Worm (Caenorhabditis elegans): ENCODE results near the gene rab-1.
A peak's percentile ranks its signal among the peaks of the same experiment; 100 is the strongest.

Gene rab-1

DNA sequence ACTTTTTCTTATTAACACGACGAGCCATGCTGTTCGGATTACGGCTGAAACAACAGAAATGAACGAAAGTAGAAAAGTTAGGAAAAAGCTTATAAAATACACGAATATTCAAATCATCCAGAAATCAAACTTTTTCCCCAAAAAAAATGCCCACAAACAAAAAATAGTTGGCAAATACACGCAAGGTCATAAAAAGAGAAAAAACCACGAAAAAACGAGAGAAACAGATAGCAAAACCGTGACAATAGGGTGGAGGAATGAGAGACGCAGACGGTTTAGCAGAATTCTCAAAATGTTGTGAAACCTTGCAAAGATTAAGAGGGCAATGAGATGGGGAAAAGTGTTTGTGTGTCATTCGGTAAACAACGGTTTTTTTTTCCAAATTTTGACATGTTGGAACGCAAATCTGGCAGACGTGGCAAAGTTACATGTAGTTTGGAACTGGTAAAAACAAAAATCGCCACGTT lies 21.9 kb upstream of the rab-1 start, which contains the start of gene tank-1 (continued):
- TF ChIP-seq dmd-9 (GFP tag; IDR thresholded peaks at IDR 0.05) (no peak), ama-1 (optimal IDR thresholded peaks at IDR 0.05) (no peak), snpc-1.2 (GFP tag; IDR thresholded peaks at IDR 0.05) (no peak), mdl-1 (tag; optimal IDR thresholded peaks at IDR 0.05) (peak in 1 of 2 experiments; percentile 29), ceh-82 (tag; optimal IDR thresholded peaks at IDR 0.05) (no peak), nhr-76 (tag; optimal IDR thresholded peaks at IDR 0.05) (no peak), unc-39 (tag; optimal IDR thresholded peaks at IDR 0.05) (no peak), dve-1 (tag; optimal IDR thresholded peaks at IDR 0.05; ENCODE audit: insufficient read depth) (no peak), Y75B8A.6 (GFP tag; IDR thresholded peaks at IDR 0.05) (no peak), D1046.2 (GFP tag; IDR thresholded peaks at IDR 0.05) (no peak), ceh-44 (GFP tag; IDR thresholded peaks at IDR 0.05) (no peak), unc-130 (GFP tag; optimal IDR thresholded peaks at IDR 0.05) (no peak), aha-1 (tag) (peak; percentile 93), R02D3.7 (tag; optimal IDR thresholded peaks at IDR 0.05) (no peak), Y105C5A.15 (GFP tag; IDR thresholded peaks at IDR 0.05) (no peak), ZK337.2 (GFP tag; IDR thresholded peaks at IDR 0.05) (no peak), hif-1 (tag; optimal IDR thresholded peaks at IDR 0.05) (no peak), egl-27 (tag; optimal IDR thresholded peaks at IDR 0.05) (no peak), dmd-6 (GFP tag; IDR thresholded peaks at IDR 0.05) (peak; percentile 41; the same call in 1 of the 2 replicates), daf-16 (GFP tag; optimal IDR thresholded peaks at IDR 0.05) (peak in 1 of 2 experiments; percentile 20), daf-16 (tag; optimal IDR thresholded peaks at IDR 0.05) (no peak), madf-5 (GFP tag; IDR thresholded peaks at IDR 0.05) (no peak), nhr-77 (tag; optimal IDR thresholded peaks at IDR 0.05) (peak; percentile 26), pha-4 (GFP tag; IDR thresholded peaks at IDR 0.05) (no peak), pha-4 (tag; optimal IDR thresholded peaks at IDR 0.05) (peak; percentile 27), madf-9 (GFP tag; conservative IDR thresholded peaks at IDR 0.05) (no peak), lsy-2 (tag; optimal IDR thresholded peaks at IDR 0.05) (no peak), ztf-11 (tag; optimal IDR thresholded peaks at IDR 0.05) (no peak), nhr-11 (tag; optimal IDR thresholded peaks at IDR 0.05) (no peak), daf-8 (GFP tag; IDR thresholded peaks at IDR 0.05) (no peak), nhr-6 (tag; optimal IDR thresholded peaks at IDR 0.05) (no peak), snpc-4 (tag; optimal IDR thresholded peaks at IDR 0.05) (no peak), sdz-12 (GFP tag; optimal IDR thresholded peaks at IDR 0.05) (no peak), jun-1 (tag; optimal IDR thresholded peaks at IDR 0.05) (no peak), nhr-42 (GFP tag; IDR thresholded peaks at IDR 0.05) (no peak), nhr-25 (tag; optimal IDR thresholded peaks at IDR 0.05; ENCODE audit: borderline replicate concordance, insufficient read depth) (peak; percentile 14), saeg-2 (GFP tag; IDR thresholded peaks at IDR 0.05) (no peak), ctbp-1 (GFP tag; IDR thresholded peaks at IDR 0.05) (no peak), nhr-10 (tag; optimal IDR thresholded peaks at IDR 0.05) (no peak)

DNA sequence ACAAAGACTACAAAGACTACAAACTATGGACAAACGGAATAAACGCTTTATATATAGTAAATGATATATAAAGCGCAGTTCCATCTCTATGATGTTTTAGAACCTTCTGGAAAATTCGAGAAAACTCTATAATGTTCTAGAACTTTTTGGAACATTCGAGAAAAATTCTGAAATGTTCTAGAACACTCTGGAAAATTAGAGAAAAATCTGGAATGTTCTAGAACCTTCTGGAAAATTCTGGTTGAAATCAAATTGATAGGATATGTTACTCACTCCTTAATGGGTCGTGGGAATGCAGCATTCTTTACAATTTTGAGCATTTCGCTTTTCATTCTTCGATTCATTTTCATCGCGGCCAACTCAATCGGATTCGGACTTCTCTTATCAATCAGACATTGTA lies 14.7 kb upstream of the rab-1 start:
- TF ChIP-seq daf-19 (GFP tag; conservative IDR thresholded peaks at IDR 0.05) (no peak), mdt-29 (GFP tag; IDR thresholded peaks at IDR 0.05) (peak; percentile 68)

- TF ChIP-seq hmg-1.1 (GFP tag; IDR thresholded peaks at IDR 0.05) (no peak), aha-1 (tag) (peak; percentile 73)
These were observed 14.1 kb upstream of the rab-1 start for ce11 chrV:1277926-1278325.
